Fruit fly (Drosophila melanogaster): ENCODE data around the gene AlaRS.

Gene AlaRS

DNA sequence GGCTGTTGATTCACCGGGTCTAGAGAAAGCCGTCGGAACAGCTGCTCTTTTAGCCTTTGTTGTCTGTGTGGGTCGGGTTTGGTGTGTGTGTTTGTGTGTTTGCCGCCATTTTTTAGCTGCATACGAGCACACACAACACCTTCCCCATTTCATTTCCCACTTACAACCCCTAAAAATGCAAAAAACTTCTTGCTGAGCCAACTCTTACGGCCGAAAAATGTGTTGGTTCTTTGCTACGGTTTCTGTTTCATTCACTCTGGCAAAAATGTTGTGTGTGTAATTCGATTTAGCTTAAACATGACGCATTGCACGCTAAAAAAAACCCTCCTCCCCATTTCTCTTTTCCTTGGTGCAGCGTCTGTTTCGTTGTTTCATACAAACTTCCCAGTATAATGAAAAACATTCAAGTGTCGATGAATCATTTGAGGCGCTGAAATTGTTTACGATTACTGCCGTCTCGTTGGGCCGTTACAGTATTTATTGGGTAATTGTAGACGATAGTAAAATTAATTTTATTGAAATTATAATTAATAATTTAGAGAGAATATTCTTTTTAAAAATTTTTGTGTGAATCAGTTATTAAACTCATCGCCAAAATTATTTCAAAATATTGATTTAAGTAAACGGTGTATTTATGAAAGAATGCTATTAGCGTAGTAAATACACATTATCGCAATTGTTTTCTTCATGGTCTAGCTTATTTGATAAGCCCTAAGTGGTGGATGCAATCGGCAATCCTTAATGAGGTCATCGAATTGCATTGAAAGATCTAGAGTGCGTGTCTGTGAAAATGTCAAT lies 44.6 kb upstream of the AlaRS start (continued):
- TF ChIP-seq CG4318 (GFP tag; optimal IDR thresholded peaks at IDR 0.05) (no peak), CG10631 (GFP tag; optimal IDR thresholded peaks at IDR 0.05) (no peak), CG3919 (GFP tag; optimal IDR thresholded peaks at IDR 0.05) (no peak), net (GFP tag; optimal IDR thresholded peaks at IDR 0.05) (no peak), CG9139 (GFP tag; optimal IDR thresholded peaks at IDR 0.05) (no peak), cyc (GFP tag; optimal IDR thresholded peaks at IDR 0.05) (no peak), Gug (GFP tag; IDR thresholded peaks at IDR 0.05) (no peak)

DNA sequence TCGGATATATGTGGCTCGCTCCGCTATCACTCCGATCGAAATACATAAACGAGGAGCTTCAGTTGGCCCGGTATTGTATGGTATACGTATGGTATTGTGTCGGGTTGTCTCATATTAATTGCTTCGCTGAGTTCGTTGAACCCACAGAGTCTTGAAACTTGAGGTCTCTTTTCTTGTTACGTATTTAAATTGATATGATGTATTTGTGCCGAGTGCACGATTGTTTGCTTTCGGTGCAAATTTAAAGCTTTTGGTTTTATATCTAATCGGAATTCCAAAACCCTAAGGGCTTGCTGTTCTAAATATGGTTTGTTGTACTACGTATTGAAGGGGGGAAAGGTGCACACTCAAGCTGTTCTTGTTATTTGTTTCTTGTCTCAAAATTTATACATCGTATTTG lies 43.6 kb upstream of the AlaRS start:
- TF ChIP-seq vri (GFP tag; optimal IDR thresholded peaks at IDR 0.05) = peak; percentile 68
- TF ChIP-seq CG6276 (GFP tag; optimal IDR thresholded peaks at IDR 0.05) = no peak
- no peak for TF ChIP-seq CG8319 (GFP tag; optimal IDR thresholded peaks at IDR 0.05)

DNA sequence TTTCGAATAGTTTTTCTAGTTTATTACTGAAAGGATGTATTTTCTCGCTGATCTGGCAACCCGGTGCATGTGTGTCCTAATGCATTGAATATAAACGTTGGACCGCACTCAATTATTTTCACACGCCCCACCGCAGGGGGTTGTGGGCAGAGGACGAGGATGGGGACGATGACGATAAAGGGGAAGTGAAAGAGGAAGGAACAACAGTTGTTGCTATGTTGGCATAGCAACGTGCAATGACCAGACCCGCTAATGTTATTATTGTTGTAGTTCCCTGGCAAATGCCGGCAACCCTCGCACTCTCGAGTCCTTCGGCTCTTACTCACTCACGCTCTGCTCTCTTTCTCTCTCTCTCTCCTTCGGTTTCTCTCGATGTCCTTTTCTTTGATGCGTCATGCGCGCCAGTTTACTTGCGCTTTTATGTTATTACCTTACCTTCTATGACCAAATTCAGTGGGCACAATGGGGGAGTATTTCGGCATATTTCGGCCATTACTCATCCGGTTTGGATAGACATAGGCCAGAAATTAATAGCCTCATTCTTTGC lies 43.2 kb upstream of the AlaRS start:
- TF ChIP-seq topi (GFP tag; optimal IDR thresholded peaks at IDR 0.05) (no peak), acj6 (GFP tag; optimal IDR thresholded peaks at IDR 0.05) (no peak), CG31627 (GFP tag; optimal IDR thresholded peaks at IDR 0.05) (no peak), CG6276 (GFP tag; optimal IDR thresholded peaks at IDR 0.05) (no peak), CG7368 (GFP tag; optimal IDR thresholded peaks at IDR 0.05) (no peak)

DNA sequence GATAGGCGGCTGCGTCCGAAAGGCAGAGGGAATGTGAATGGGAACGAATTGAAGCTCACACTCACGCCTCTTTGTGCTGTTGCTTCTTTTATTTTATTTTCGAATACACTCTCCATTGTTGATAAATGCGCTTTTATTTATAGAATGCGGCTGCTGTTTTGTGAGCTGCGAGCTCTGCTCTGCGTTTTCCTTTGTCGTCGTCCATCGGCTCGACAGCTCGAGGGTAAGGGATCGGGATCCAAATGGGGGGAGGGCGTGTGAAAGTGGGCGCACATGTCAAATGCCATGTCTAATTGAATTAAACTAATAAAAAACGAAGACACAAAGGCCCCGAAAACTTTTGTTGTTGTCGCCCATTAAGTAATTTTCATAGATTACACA lies 42.5 kb upstream of the AlaRS start:
- TF ChIP-seq CG6792 (GFP tag; optimal IDR thresholded peaks at IDR 0.05) (no peak), dsx (GFP tag; optimal IDR thresholded peaks at IDR 0.05; ENCODE audit: poor library complexity, severe bottlenecking) (no peak), ss (GFP tag; optimal IDR thresholded peaks at IDR 0.05) (peak in 1 of 2 experiments; percentile 40), CG6163 (GFP tag; IDR thresholded peaks at IDR 0.05) (peak; percentile 37; the same call in 1 of the 3 replicates), vri (GFP tag; optimal IDR thresholded peaks at IDR 0.05) (peak; percentile 6), CG10631 (GFP tag; optimal IDR thresholded peaks at IDR 0.05) (no peak), svp (GFP tag) (peak; percentile 81), OdsH (GFP tag; optimal IDR thresholded peaks at IDR 0.05) (no peak), pdm3 (GFP tag; optimal IDR thresholded peaks at IDR 0.05) (no peak), spab (GFP tag; optimal IDR thresholded peaks at IDR 0.05) (no peak), Ets96B (tag; optimal IDR thresholded peaks at IDR 0.05) (no peak), net (GFP tag; optimal IDR thresholded peaks at IDR 0.05) (no peak), CG3032 (tag; optimal IDR thresholded peaks at IDR 0.05) (no peak), Eip78C (GFP tag) (no peak), salr (GFP tag; optimal IDR thresholded peaks at IDR 0.05) (no peak), topi (GFP tag; optimal IDR thresholded peaks at IDR 0.05) (no peak), CG8632 (GFP tag; optimal IDR thresholded peaks at IDR 0.05) (no peak), CG11902 (GFP tag; optimal IDR thresholded peaks at IDR 0.05) (no peak), Sox15 (GFP tag; optimal IDR thresholded peaks at IDR 0.05) (no peak), Lpt (GFP tag; optimal IDR thresholded peaks at IDR 0.05) (no peak), dac (GFP tag; optimal IDR thresholded peaks at IDR 0.05) (no peak), CG6808 (GFP tag; optimal IDR thresholded peaks at IDR 0.05) (no peak), Hr38 (GFP tag; optimal IDR thresholded peaks at IDR 0.05) (no peak), CG10669 (GFP tag; optimal IDR thresholded peaks at IDR 0.05) (no peak), Sox14 (GFP tag; optimal IDR thresholded peaks at IDR 0.05) (peak; percentile 80), CG4318 (GFP tag; optimal IDR thresholded peaks at IDR 0.05) (no peak), CG15336 (GFP tag; IDR thresholded peaks at IDR 0.05) (no peak)
